Worm (Caenorhabditis elegans): ENCODE data around the gene F53G2.2.
A peak's percentile ranks its signal among the peaks of the same experiment; 100 is the strongest.

F53G2.2 gene

DNA sequence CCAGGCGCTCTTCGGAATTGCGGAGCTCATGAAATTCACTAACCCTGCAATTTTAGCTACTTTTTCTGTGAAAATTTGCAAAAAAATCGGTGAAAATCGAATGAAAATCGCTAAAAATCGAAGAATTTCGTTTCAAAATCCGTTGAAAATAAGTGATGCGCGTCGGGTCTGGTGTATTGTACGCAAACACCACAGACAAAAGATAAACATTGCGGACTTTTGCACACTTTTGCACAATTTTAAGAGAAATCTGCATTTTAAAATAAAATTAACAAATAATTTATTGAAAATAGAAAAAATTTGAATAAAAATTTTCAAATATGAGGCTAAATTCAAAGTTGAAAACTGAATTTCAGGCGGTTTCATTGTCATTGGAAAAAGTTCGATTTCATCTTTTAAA lies 2.7 kb upstream of the F53G2.2 start, which contains the start of gene F53G2.12:
TSS of gene F53G2.12 (minus strand) at position 44 of the 400 bp plus-strand sequence.
- TF ChIP-seq elt-2 (tag; optimal IDR thresholded peaks at IDR 0.05) (no peak), pag-3 (tag; optimal IDR thresholded peaks at IDR 0.05; ENCODE audit: borderline replicate concordance, insufficient read depth) (no peak), fkh-4 (tag; optimal IDR thresholded peaks at IDR 0.05; ENCODE audit: borderline replicate concordance) (no peak), unc-30 (tag; optimal IDR thresholded peaks at IDR 0.05) (no peak), nhr-77 (tag; optimal IDR thresholded peaks at IDR 0.05) (no peak), mep-1 (tag; optimal IDR thresholded peaks at IDR 0.05) (peak; percentile 7), grh-1 (GFP tag; IDR thresholded peaks at IDR 0.05) (no peak), ceh-90 (tag; optimal IDR thresholded peaks at IDR 0.05) (peak; percentile 2), dsc-1 (tag; optimal IDR thresholded peaks at IDR 0.05) (no peak), sup-37 (GFP tag; optimal IDR thresholded peaks at IDR 0.05) (no peak), lin-35 (GFP tag; optimal IDR thresholded peaks at IDR 0.05) (peak in 1 of 2 experiments; percentile 36), fkh-8 (tag; optimal IDR thresholded peaks at IDR 0.05) (no peak), efl-1 (optimal IDR thresholded peaks at IDR 0.05) (peak; percentile 36 to 47), efl-1 (GFP tag; optimal IDR thresholded peaks at IDR 0.05 in 1 of 2) (peak; percentile 54 to 95), C04F5.9 (tag; optimal IDR thresholded peaks at IDR 0.05) (peak; percentile 14), dpl-1 (GFP tag; optimal IDR thresholded peaks at IDR 0.05) (peak; percentile 6 to 57 (median 46)), lsy-2 (tag; optimal IDR thresholded peaks at IDR 0.05) (peak; percentile 52 to 54), unc-98 (GFP tag; IDR thresholded peaks at IDR 0.05) (no peak), F16B12.6 (tag; optimal IDR thresholded peaks at IDR 0.05) (peak; percentile 82)

DNA sequence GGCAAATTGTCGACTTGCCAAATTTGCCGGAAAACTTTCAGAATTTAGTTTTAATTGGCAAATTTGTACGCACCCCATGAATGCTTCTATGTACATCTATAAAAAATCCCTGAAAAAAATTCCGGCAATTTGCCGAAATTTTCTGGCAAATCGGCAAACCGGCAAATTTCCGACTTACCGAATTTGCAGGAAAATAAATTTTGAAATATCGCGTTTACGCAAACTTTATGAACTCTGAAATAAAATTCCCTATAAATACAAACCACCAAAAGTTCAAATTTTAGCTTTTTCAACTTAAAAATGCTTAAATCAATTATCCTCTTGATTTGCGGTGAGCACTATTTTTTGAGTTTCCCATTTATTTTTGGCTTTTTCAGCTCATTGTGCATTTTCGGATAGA lies 1.6 kb upstream of the F53G2.2 start, which contains the start of gene F53G2.3:
TSS of gene F53G2.3 (plus strand) at position 301 of the 400 bp plus-strand sequence.
- TF ChIP-seq fkh-4 (tag; optimal IDR thresholded peaks at IDR 0.05; ENCODE audit: borderline replicate concordance) (no peak), ceh-82 (tag; optimal IDR thresholded peaks at IDR 0.05) (no peak), efl-1 (optimal IDR thresholded peaks at IDR 0.05) (no peak), efl-1 (GFP tag; optimal IDR thresholded peaks at IDR 0.05 in 1 of 2) (no peak), grh-1 (GFP tag; IDR thresholded peaks at IDR 0.05) (no peak), alr-1 (tag; optimal IDR thresholded peaks at IDR 0.05; ENCODE audit: borderline replicate concordance) (no peak), lin-35 (GFP tag; optimal IDR thresholded peaks at IDR 0.05) (no peak), nhr-28 (tag; optimal IDR thresholded peaks at IDR 0.05) (no peak), nhr-71 (tag; optimal IDR thresholded peaks at IDR 0.05) (no peak), ztf-4 (tag; optimal IDR thresholded peaks at IDR 0.05) (no peak), egl-13 (tag; optimal IDR thresholded peaks at IDR 0.05) (no peak), xbp-1 (tag; optimal IDR thresholded peaks at IDR 0.05) (no peak), nhr-12 (tag; optimal IDR thresholded peaks at IDR 0.05) (no peak), isw-1 (GFP tag; IDR thresholded peaks at IDR 0.05) (no peak), lin-39 (tag; optimal IDR thresholded peaks at IDR 0.05) (no peak), unc-62 (GFP tag; optimal IDR thresholded peaks at IDR 0.05) (no peak), pax-3 (tag; optimal IDR thresholded peaks at IDR 0.05) (no peak), Y116A8C.19 (tag; optimal IDR thresholded peaks at IDR 0.05; ENCODE audit: borderline replicate concordance) (no peak), nhr-84 (tag; optimal IDR thresholded peaks at IDR 0.05) (no peak), lin-15B (tag; optimal IDR thresholded peaks at IDR 0.05) (no peak), tlp-1 (tag; optimal IDR thresholded peaks at IDR 0.05) (no peak)

DNA sequence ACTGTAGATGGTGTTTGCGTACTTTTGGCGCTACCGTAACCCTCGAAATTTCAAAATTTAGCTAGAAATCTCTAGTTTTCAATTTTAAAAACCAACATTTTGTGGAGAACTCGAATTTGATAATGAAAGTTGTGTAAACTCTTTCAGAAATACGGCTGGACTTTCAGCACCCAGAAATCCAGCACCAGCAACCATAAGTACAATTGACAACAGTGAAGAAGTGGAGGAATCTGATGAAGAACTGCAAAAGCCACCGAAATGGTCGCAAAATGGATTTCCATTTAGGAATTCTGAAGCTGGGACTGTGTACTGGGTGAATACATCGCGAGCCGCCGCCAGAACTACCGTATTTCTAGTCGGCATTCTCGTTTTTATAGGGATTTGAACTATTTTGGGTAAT lies 1.8 kb downstream of the F53G2.2 start, which contains the start of gene F53G2.13:
TSS of gene F53G2.13 (plus strand) at position 301 of the 400 bp plus-strand sequence.
- TF ChIP-seq unc-62 (GFP tag; optimal IDR thresholded peaks at IDR 0.05) = no peak
- no peak for TF ChIP-seq isw-1 (GFP tag; IDR thresholded peaks at IDR 0.05)
- no peak for TF ChIP-seq C34B4.2 (tag; optimal IDR thresholded peaks at IDR 0.05)
- no peak for TF ChIP-seq unc-130 (tag; optimal IDR thresholded peaks at IDR 0.05)
- TF ChIP-seq swsn-7 (tag; optimal IDR thresholded peaks at IDR 0.05) = no peak
- no peak for TF ChIP-seq lin-39 (tag; optimal IDR thresholded peaks at IDR 0.05)

All from whole organism, L1 larva.